Fruit fly (Drosophila melanogaster): ENCODE measurements around the gene CG18094.

Gene CG18094

dm6 chr2L:19452535-19453317, 37.3 kb upstream of the CG18094 start (continued):
- TF ChIP-seq Hr51 (GFP tag; optimal IDR thresholded peaks at IDR 0.05), result peak in 1 of 2 experiments; percentile 20
- peak; percentile 34 for TF ChIP-seq Dip3 (GFP tag; optimal IDR thresholded peaks at IDR 0.05)
- no peak for TF ChIP-seq z (GFP tag; IDR thresholded peaks at IDR 0.05)
- TF ChIP-seq CG3281 (GFP tag; optimal IDR thresholded peaks at IDR 0.05), result peak; percentile 99
- TF ChIP-seq ems (GFP tag; optimal IDR thresholded peaks at IDR 0.05), result peak; percentile 1
- TF ChIP-seq Ets65A (GFP tag), result peak; percentile 93
- peak; percentile 4 for TF ChIP-seq Blimp-1 (GFP tag; optimal IDR thresholded peaks at IDR 0.05)
- TF ChIP-seq tx (GFP tag; optimal IDR thresholded peaks at IDR 0.05), result no peak
- no peak for TF ChIP-seq CG11696 (GFP tag; IDR thresholded peaks at IDR 0.05)
- no peak for TF ChIP-seq CG6683 (GFP tag; optimal IDR thresholded peaks at IDR 0.05)
- peak; percentile 36; the same call in 1 of the 2 replicates for TF ChIP-seq CG32772 (GFP tag; IDR thresholded peaks at IDR 0.05)
- TF ChIP-seq hkb (optimal IDR thresholded peaks at IDR 0.05), result no peak
- peak; percentile 24; the same call in 1 of the 2 replicates for TF ChIP-seq hkb (GFP tag; IDR thresholded peaks at IDR 0.05)
- TF ChIP-seq CG12071 (GFP tag; optimal IDR thresholded peaks at IDR 0.05), result no peak
- peak; percentile 56 for TF ChIP-seq CG14441 (GFP tag; IDR thresholded peaks at IDR 0.05)
- TF ChIP-seq Ada2b (GFP tag; IDR thresholded peaks at IDR 0.05), result 0 out of 2 replicates have a peak, but pooled peaks have one; percentile 13
- TF ChIP-seq CoRest (tag; optimal IDR thresholded peaks at IDR 0.05), result peak; percentile 1
- peak; percentile 40; the same call in 1 of the 3 replicates for TF ChIP-seq CG6791 (GFP tag; IDR thresholded peaks at IDR 0.05; ENCODE audit: partially characterized antibody)
- TF ChIP-seq Hsf (GFP tag; optimal IDR thresholded peaks at IDR 0.05), result peak; percentile 34
- no peak for TF ChIP-seq caup (GFP tag; optimal IDR thresholded peaks at IDR 0.05; ENCODE audit: severe bottlenecking)
- TF ChIP-seq CHES-1-like (GFP tag; optimal IDR thresholded peaks at IDR 0.05), result peak; percentile 16
- no peak for TF ChIP-seq CG31224 (GFP tag; IDR thresholded peaks at IDR 0.05)
- peak; percentile 39 for TF ChIP-seq chn (GFP tag; optimal IDR thresholded peaks at IDR 0.05)
- no peak for TF ChIP-seq dimm (GFP tag; IDR thresholded peaks at IDR 0.05)
- TF ChIP-seq prd (optimal IDR thresholded peaks at IDR 0.05), result no peak
- peak; percentile 26; the same call in 2 of the 3 replicates for TF ChIP-seq prd (GFP tag; IDR thresholded peaks at IDR 0.05)
- TF ChIP-seq Myb (GFP tag; optimal IDR thresholded peaks at IDR 0.05), result peak; percentile 36
- TF ChIP-seq Six4 (GFP tag; optimal IDR thresholded peaks at IDR 0.05), result peak; percentile 27
- peak; percentile 22 to 51 for TF ChIP-seq Pdp1 (GFP tag; optimal IDR thresholded peaks at IDR 0.05)
- peak; percentile 15 for TF ChIP-seq HLHmδ (GFP tag; optimal IDR thresholded peaks at IDR 0.05)
- no peak for TF ChIP-seq ssp (GFP tag; IDR thresholded peaks at IDR 0.05)
- no peak for TF ChIP-seq Deaf1 (tag; optimal IDR thresholded peaks at IDR 0.05)
- TF ChIP-seq D (optimal IDR thresholded peaks at IDR 0.05), result no peak
- no peak for TF ChIP-seq D (GFP tag; optimal IDR thresholded peaks at IDR 0.05)
- TF ChIP-seq CG34224 (GFP tag; IDR thresholded peaks at IDR 0.05; ENCODE audit: partially characterized antibody), result peak; percentile 21; the same call in 2 of the 3 replicates
- TF ChIP-seq Rfx (GFP tag; IDR thresholded peaks at IDR 0.05), result peak; percentile 49
- 0 out of 3 replicates have a peak, but pooled peaks have one; percentile 52 for TF ChIP-seq ken (GFP tag; IDR thresholded peaks at IDR 0.05)
- TF ChIP-seq sd (tag; optimal IDR thresholded peaks at IDR 0.05), result peak; percentile 30
- peak; percentile 43 for TF ChIP-seq tin (GFP tag; optimal IDR thresholded peaks at IDR 0.05)
- TF ChIP-seq pan (optimal IDR thresholded peaks at IDR 0.05), result no peak
- TF ChIP-seq pan (GFP tag; optimal IDR thresholded peaks at IDR 0.05 in 1 of 2, IDR thresholded peaks at IDR 0.05 in 1 of 2), result peak in 1 of 2 experiments; percentile 26
- TF ChIP-seq CG1647 (GFP tag; optimal IDR thresholded peaks at IDR 0.05), result no peak
- no peak for TF ChIP-seq CG9797 (GFP tag; optimal IDR thresholded peaks at IDR 0.05)
- TF ChIP-seq Xbp1 (GFP tag; optimal IDR thresholded peaks at IDR 0.05), result peak; percentile 5
- peak; percentile 87 for TF ChIP-seq ewg (GFP tag; optimal IDR thresholded peaks at IDR 0.05)
- no peak for TF ChIP-seq kah (GFP tag; optimal IDR thresholded peaks at IDR 0.05)
- TF ChIP-seq tup (GFP tag; optimal IDR thresholded peaks at IDR 0.05), result no peak
- TF ChIP-seq Trl (optimal IDR thresholded peaks at IDR 0.05), result no peak
- peak; percentile 23 for TF ChIP-seq Trl (GFP tag; optimal IDR thresholded peaks at IDR 0.05)
- TF ChIP-seq da (GFP tag; optimal IDR thresholded peaks at IDR 0.05), result no peak
